Fruit fly (Drosophila melanogaster) whole organism, embryonic: ENCODE measurements around the gene Mvd.

Experiments
- Asciz ChIP-seq: fragments of 200-800 bp; sonication (Bioruptor generic); optimal IDR thresholded peaks from 2 replicates; lab custom pipeline; 2017; ENCODE audit warnings: missing biosample characterization, mild to moderate bottlenecking, missing genetic modification characterization, missing genetic modification reagents
- CG10147 ChIP-seq: fragments of 200-800 bp; sonication (Bioruptor generic); optimal IDR thresholded peaks from 2 replicates; lab custom pipeline; 2019; ENCODE audit warnings: missing biosample characterization, mild to moderate bottlenecking, missing genetic modification characterization, moderate library complexity
- CG10209 ChIP-seq: fragments of 200-800 bp; sonication (Bioruptor generic); optimal IDR thresholded peaks from 3 replicates; lab custom pipeline; 2017; ENCODE audit warnings: missing biosample characterization, mild to moderate bottlenecking, missing genetic modification characterization, missing genetic modification reagents
- CG14710 ChIP-seq: fragments of 200-800 bp; sonication (Bioruptor generic); optimal IDR thresholded peaks from 3 replicates; lab custom pipeline; 2019; ENCODE audit warnings: missing biosample characterization, mild to moderate bottlenecking, missing genetic modification characterization, moderate library complexity
- CG15269 ChIP-seq: fragments of 200-800 bp; sonication (Bioruptor generic); optimal IDR thresholded peaks from 2 replicates; lab custom pipeline; 2018; ENCODE audit warnings: missing biosample characterization, mild to moderate bottlenecking, missing genetic modification characterization, moderate library complexity
- CG16815 ChIP-seq: fragments of 200-800 bp; sonication (Bioruptor generic); optimal IDR thresholded peaks from 3 replicates; lab custom pipeline; 2017; ENCODE audit warnings: missing biosample characterization, mild to moderate bottlenecking, missing genetic modification characterization
- CG17359 ChIP-seq: fragments of 200-800 bp; sonication (Bioruptor generic); optimal IDR thresholded peaks from 3 replicates; lab custom pipeline; 2018; ENCODE audit warnings: missing biosample characterization, mild to moderate bottlenecking, missing genetic modification characterization, moderate library complexity
- CG17612 ChIP-seq: fragments of 200-800 bp; sonication (Bioruptor generic); IDR thresholded peaks from 2 replicates; pipeline ENCODE4 v1.3.6; 2022; ENCODE audit warnings: missing biosample characterization, missing genetic modification characterization
- CG18764 ChIP-seq: fragments of 200-800 bp; sonication (Bioruptor generic); optimal IDR thresholded peaks from 3 replicates; lab custom pipeline; 2016; ENCODE audit warnings: missing biosample characterization, missing genetic modification characterization
- CG2120 ChIP-seq: fragments of 200-800 bp; sonication (Bioruptor generic); optimal IDR thresholded peaks from 3 replicates; lab custom pipeline; 2016; ENCODE audit warnings: missing biosample characterization, missing genetic modification characterization
- CG2889 ChIP-seq: fragments of 200-800 bp; sonication (Bioruptor generic); IDR thresholded peaks from 3 replicates; pipeline ENCODE4 v1.3.6; 2022; ENCODE audit warnings: missing biosample characterization, missing genetic modification characterization
- CG6854 ChIP-seq: fragments of 200-800 bp; sonication (Bioruptor generic); optimal IDR thresholded peaks from 3 replicates; lab custom pipeline; 2017; ENCODE audit warnings: missing biosample characterization, mild to moderate bottlenecking, missing genetic modification characterization
- CG7928 ChIP-seq: fragments of 200-800 bp; sonication (Bioruptor generic); optimal IDR thresholded peaks from 2 replicates; lab custom pipeline; 2017; ENCODE audit warnings: missing biosample characterization, mild to moderate bottlenecking, missing genetic modification characterization
- CG7987 ChIP-seq: fragments of 200-800 bp; sonication (Bioruptor generic); optimal IDR thresholded peaks from 2 replicates; lab custom pipeline; 2018; ENCODE audit warnings: missing biosample characterization, mild to moderate bottlenecking, missing genetic modification characterization, moderate library complexity
- CG8765 ChIP-seq: fragments of 200-800 bp; sonication (Bioruptor generic); IDR thresholded peaks from 2 replicates; pipeline ENCODE4 v1.3.6; 2022; ENCODE audit warnings: missing biosample characterization, missing genetic modification characterization
- CG9932 ChIP-seq: fragments of 200-800 bp; sonication (Bioruptor generic); IDR thresholded peaks from 2 replicates; pipeline ENCODE4 v1.3.6; 2022; ENCODE audit warnings: missing biosample characterization, missing genetic modification characterization
- D19B ChIP-seq: fragments of 200-800 bp; sonication (Bioruptor generic); optimal IDR thresholded peaks from 2 replicates; lab custom pipeline; 2017; ENCODE audit warnings: missing biosample characterization, mild to moderate bottlenecking, missing genetic modification characterization
- Drgx ChIP-seq: fragments of 200-800 bp; sonication (Bioruptor generic); IDR thresholded peaks from 2 replicates; pipeline ENCODE4 v1.3.6; 2022; ENCODE audit warnings: missing biosample characterization, missing genetic modification characterization
- H2.0 ChIP-seq: fragments of 200-800 bp; sonication (Bioruptor generic); IDR thresholded peaks from 2 replicates; pipeline ENCODE4 v1.3.6; 2022; ENCODE audit warnings: missing biosample characterization, missing genetic modification characterization
- Hr39 ChIP-seq: fragments of >200 bp; optimal IDR thresholded peaks from 2 replicates; lab custom pipeline; 2017
- Kr ChIP-seq: fragments of 200-800 bp; sonication (Bioruptor generic); optimal IDR thresholded peaks from 2 replicates; lab custom pipeline; 2017; ENCODE audit warnings: missing biosample characterization, mild to moderate bottlenecking, missing genetic modification characterization
- Lpt ChIP-seq: fragments of >200 bp; optimal IDR thresholded peaks from 2 replicates; lab custom pipeline; 2018; ENCODE audit warnings: missing biosample characterization, missing genetic modification characterization
- Mad ChIP-seq: fragments of 200-800 bp; sonication (Bioruptor generic); optimal IDR thresholded peaks from 2 replicates; lab custom pipeline; 2016; ENCODE audit warnings: missing biosample characterization, missing genetic modification characterization
- Mes4 ChIP-seq: fragments of 200-800 bp; sonication (Bioruptor generic); optimal IDR thresholded peaks from 2 replicates; lab custom pipeline; 2016; ENCODE audit warnings: missing biosample characterization, missing genetic modification characterization
- NK7.1 ChIP-seq: fragments of 200-800 bp; sonication (Bioruptor generic); optimal IDR thresholded peaks from 3 replicates; lab custom pipeline; 2016; ENCODE audit warnings: missing biosample characterization, missing genetic modification characterization
- Rfx ChIP-seq: fragments of 200-800 bp; sonication (Bioruptor generic); IDR thresholded peaks from 2 replicates; pipeline ENCODE4 v1.3.6; 2022; ENCODE audit warnings: missing biosample characterization, missing genetic modification characterization
- Side ChIP-seq: fragments of 200-800 bp; sonication (Bioruptor generic); optimal IDR thresholded peaks from 2 replicates; lab custom pipeline; 2016; ENCODE audit warnings: missing biosample characterization, missing genetic modification characterization
- Usf ChIP-seq: fragments of 200-800 bp; sonication (Bioruptor generic); optimal IDR thresholded peaks from 2 replicates; lab custom pipeline; 2017; ENCODE audit warnings: missing genotype, missing biosample characterization, missing genetic modification characterization
- bbx ChIP-seq: fragments of 200-800 bp; sonication (Bioruptor generic); IDR thresholded peaks from 2 replicates; pipeline ENCODE4 v1.3.6; 2022; ENCODE audit warnings: missing biosample characterization, missing genetic modification characterization; ENCODE audit not compliant: partially characterized antibody
- bigmax ChIP-seq: fragments of 200-800 bp; sonication (Bioruptor generic); optimal IDR thresholded peaks from 2 replicates; lab custom pipeline; 2018; ENCODE audit warnings: missing biosample characterization, mild to moderate bottlenecking, missing genetic modification characterization
- cg ChIP-seq: fragments of 200-800 bp; sonication (Bioruptor generic); optimal IDR thresholded peaks from 3 replicates; lab custom pipeline; 2019; ENCODE audit warnings: missing biosample characterization, mild to moderate bottlenecking, missing genetic modification characterization, moderate library complexity
- chif ChIP-seq, 2 experiments: fragments of 200-800 bp; sonication (Bioruptor generic); optimal IDR thresholded peaks; 3 replicates each; lab custom pipeline; 2016; ENCODE audit warnings: missing biosample characterization in 2 of 2, missing genetic modification characterization in 2 of 2
- disco-r ChIP-seq: fragments of 200-800 bp; sonication (Bioruptor generic); optimal IDR thresholded peaks from 2 replicates; lab custom pipeline; 2016; ENCODE audit warnings: missing biosample characterization, missing genetic modification characterization
- exex ChIP-seq: fragments of 200-800 bp; sonication (Bioruptor generic); optimal IDR thresholded peaks from 4 replicates; lab custom pipeline; 2018; ENCODE audit warnings: missing biosample characterization, mild to moderate bottlenecking, missing genetic modification characterization, moderate library complexity
- ftz-f1 ChIP-seq: fragments of 200-800 bp; sonication (Bioruptor generic); optimal IDR thresholded peaks from 2 replicates; lab custom pipeline; 2016; ENCODE audit warnings: missing biosample characterization, missing genetic modification characterization
- gt ChIP-seq: fragments of 200-800 bp; sonication (Bioruptor generic); IDR thresholded peaks from 2 replicates; pipeline ENCODE4 v1.3.6; 2022; ENCODE audit warnings: missing biosample characterization, missing genetic modification characterization
- hb ChIP-seq: fragments of 200-800 bp; sonication (Bioruptor generic); IDR thresholded peaks from 3 replicates; pipeline ENCODE4 v1.3.6; 2022; ENCODE audit warnings: missing biosample characterization, missing genetic modification characterization; ENCODE audit not compliant: partially characterized antibody
- insv ChIP-seq, 2 experiments: fragments of 200-800 bp; sonication (Bioruptor generic); optimal IDR thresholded peaks; 3 replicates each; lab custom pipeline; 2016 to 2018; ENCODE audit warnings: missing biosample characterization in 2 of 2, missing genetic modification characterization in 2 of 2
- inv ChIP-seq: fragments of 200-800 bp; sonication (Bioruptor generic); IDR thresholded peaks from 2 replicates; pipeline ENCODE4 v1.3.6; 2022; ENCODE audit warnings: missing biosample characterization, missing genetic modification characterization; ENCODE audit not compliant: partially characterized antibody
- kah ChIP-seq: fragments of 200-800 bp; sonication (Bioruptor generic); optimal IDR thresholded peaks from 2 replicates; lab custom pipeline; 2018; ENCODE audit warnings: missing biosample characterization, mild to moderate bottlenecking, missing genetic modification characterization
- nom ChIP-seq: fragments of 200-800 bp; sonication (Bioruptor generic); optimal IDR thresholded peaks from 2 replicates; lab custom pipeline; 2017; ENCODE audit warnings: missing biosample characterization, missing genetic modification characterization, mild to moderate bottlenecking, moderate library complexity, missing genetic modification reagents
- odd ChIP-seq: fragments of 200-800 bp; sonication (Bioruptor generic); optimal IDR thresholded peaks from 2 replicates; lab custom pipeline; 2017; ENCODE audit warnings: missing biosample characterization, mild to moderate bottlenecking, missing genetic modification characterization
- otp ChIP-seq: fragments of 200-800 bp; sonication (Bioruptor generic); IDR thresholded peaks from 3 replicates; pipeline ENCODE4, ENCODE4 v1.3.6; 2022; ENCODE audit warnings: missing biosample characterization, missing genetic modification characterization
- pfk ChIP-seq: fragments of 200-800 bp; sonication (Bioruptor generic); optimal IDR thresholded peaks from 2 replicates; lab custom pipeline; 2018; ENCODE audit warnings: missing biosample characterization, mild to moderate bottlenecking, missing genetic modification characterization, moderate library complexity
- pnt ChIP-seq: fragments of 200-800 bp; sonication (Bioruptor generic); optimal IDR thresholded peaks from 3 replicates; lab custom pipeline; 2016; ENCODE audit warnings: missing biosample characterization, missing genetic modification characterization
- pros ChIP-seq: fragments of 200-800 bp; sonication (Bioruptor generic); optimal IDR thresholded peaks from 3 replicates; lab custom pipeline; 2019; ENCODE audit warnings: missing biosample characterization, mild to moderate bottlenecking, missing genetic modification characterization, moderate library complexity
- pzg ChIP-seq: fragments of 200-800 bp; sonication (Bioruptor generic); optimal IDR thresholded peaks from 3 replicates; lab custom pipeline; 2018; ENCODE audit warnings: missing biosample characterization, mild to moderate bottlenecking, missing genetic modification characterization, moderate library complexity
- sim ChIP-seq: fragments of 200-800 bp; sonication (Bioruptor generic); IDR thresholded peaks from 2 replicates; pipeline ENCODE4 v1.3.6; 2022; ENCODE audit warnings: missing biosample characterization, missing genetic modification characterization
- ttk ChIP-seq: fragments of 200-800 bp; sonication (Bioruptor generic); IDR thresholded peaks from 2 replicates; pipeline ENCODE4 v2.1.2; 2022; ENCODE audit warnings: missing biosample characterization, missing genetic modification characterization
- zfh1 ChIP-seq: fragments of 200-800 bp; sonication (Bioruptor generic); IDR thresholded peaks from 3 replicates; pipeline ENCODE4 v1.3.6; 2022; ENCODE audit warnings: missing biosample characterization, missing genetic modification characterization

The Mvd gene

dm6 chrX:15709984-15710750 is 38.8 kb upstream of the Mvd start, which contains the start of the genes CG9281 and CG15601 (continued):
- TF ChIP-seq Hr39 (lab: Kevin White, UChicago) (no peak), Lpt (GFP tag; lab: Kevin White, UChicago) (no peak), ttk (GFP tag; lab: Robert Waterston, UW) (no peak), CG10147 (no peak), Rfx (peak; percentile 45), pnt (GFP tag; lab: Kevin White, UChicago) (no peak), CG10209 (GFP tag; lab: Kevin White, UChicago) (no peak), Mes4 (GFP tag; lab: Kevin White, UChicago) (no peak), Asciz (no peak), CG17612 (GFP tag; lab: Robert Waterston, UW) (no peak), bbx (GFP tag; lab: Robert Waterston, UW) (peak; percentile 19; the same call in 1 of the 2 replicates), Usf (no peak), chif (GFP tag; optimal IDR thresholded peaks at IDR 0.05; lab: Kevin White, UChicago) (no peak), CG7928 (no peak), CG18764 (GFP tag; lab: Kevin White, UChicago) (no peak), gt (no peak), NK7.1 (GFP tag; lab: Kevin White, UChicago) (no peak), ftz-f1 (no peak), pros (GFP tag; lab: Kevin White, UChicago) (no peak), Kr (no peak), pzg (GFP tag; lab: Kevin White, UChicago) (peak; percentile 70), CG14710 (peak; percentile 89), pfk (GFP tag; lab: Kevin White, UChicago) (peak; percentile 89), CG7987 (no peak), Drgx (GFP tag; lab: Robert Waterston, UW) (no peak), sim (GFP tag; lab: Robert Waterston, UW) (no peak), CG9932 (GFP tag; lab: Robert Waterston, UW) (peak; percentile 33), CG6854 (GFP tag; lab: Kevin White, UChicago) (no peak), Mad (GFP tag; lab: Kevin White, UChicago) (no peak), cg (GFP tag; lab: Kevin White, UChicago) (peak; percentile 93), zfh1 (GFP tag; lab: Robert Waterston, UW) (peak; percentile 47; the same call in 1 of the 3 replicates), nom (no peak), insv (GFP tag; optimal IDR thresholded peaks at IDR 0.05; lab: Kevin White, UChicago) (peak in 1 of 2 experiments; percentile 33), hb (GFP tag; lab: Robert Waterston, UW) (no peak), CG8765 (GFP tag; lab: Robert Waterston, UW) (no peak), inv (GFP tag; lab: Robert Waterston, UW) (no peak), CG17359 (tag; lab: Kevin White, UChicago) (no peak), disco-r (no peak), kah (GFP tag; lab: Kevin White, UChicago) (no peak), bigmax (no peak), CG16815 (GFP tag; lab: Kevin White, UChicago) (no peak), exex (no peak), CG2889 (GFP tag; lab: Robert Waterston, UW) (no peak), Side (GFP tag; lab: Kevin White, UChicago) (no peak), otp (GFP tag; lab: Robert Waterston, UW) (peak; percentile 9; the same call in 1 of the 3 replicates), CG15269 (no peak), CG2120 (GFP tag; lab: Kevin White, UChicago) (no peak), H2.0 (GFP tag; lab: Robert Waterston, UW) (no peak), D19B (no peak), odd (no peak)
